Fruit fly (Drosophila melanogaster) whole organism, embryonic: ENCODE measurements around the gene DCTN5-p25.

Experiments used
- CG10654 ChIP-seq: fragments of 200-800 bp; sonication (Bioruptor generic); optimal IDR thresholded peaks from 2 replicates; lab custom pipeline; 2016; ENCODE audit warnings: missing biosample characterization, missing genetic modification characterization
- CG10959 ChIP-seq: fragments of 200-800 bp; sonication (Bioruptor generic); IDR thresholded peaks from 2 replicates; pipeline ENCODE4 v1.3.6; 2022; ENCODE audit warnings: missing biosample characterization, missing genetic modification characterization
- CG10979 ChIP-seq: fragments of 200-800 bp; sonication (Bioruptor generic); optimal IDR thresholded peaks from 2 replicates; lab custom pipeline; 2018; ENCODE audit warnings: missing biosample characterization, mild to moderate bottlenecking, missing genetic modification characterization, moderate library complexity
- CG11398 ChIP-seq: fragments of 200-800 bp; sonication (Bioruptor generic); optimal IDR thresholded peaks from 2 replicates; lab custom pipeline; 2016; ENCODE audit warnings: missing biosample characterization, missing genetic modification characterization
- CG11504 ChIP-seq: fragments of 200-800 bp; sonication (Bioruptor generic); optimal IDR thresholded peaks from 3 replicates; lab custom pipeline; 2019; ENCODE audit warnings: missing biosample characterization, mild to moderate bottlenecking, missing genetic modification characterization, moderate library complexity
- CG12104 ChIP-seq: fragments of 200-800 bp; sonication (Bioruptor generic); optimal IDR thresholded peaks from 3 replicates; lab custom pipeline; 2016; ENCODE audit warnings: missing biosample characterization, missing genetic modification characterization
- CG1233 ChIP-seq: fragments of 200-800 bp; sonication (Bioruptor generic); optimal IDR thresholded peaks from 4 replicates; lab custom pipeline; 2018; ENCODE audit warnings: missing biosample characterization, mild to moderate bottlenecking, missing genetic modification characterization
- CG12391 ChIP-seq: fragments of 200-800 bp; sonication (Bioruptor generic); optimal IDR thresholded peaks from 3 replicates; lab custom pipeline; 2018; ENCODE audit warnings: missing biosample characterization, mild to moderate bottlenecking, missing genetic modification characterization, moderate library complexity
- CG13424 ChIP-seq: fragments of 200-800 bp; sonication (Bioruptor generic); optimal IDR thresholded peaks from 2 replicates; lab custom pipeline; 2019; ENCODE audit warnings: missing biosample characterization, mild to moderate bottlenecking, missing genetic modification characterization, moderate library complexity
- CG1602 ChIP-seq: fragments of 200-800 bp; sonication (Bioruptor generic); optimal IDR thresholded peaks from 3 replicates; lab custom pipeline; 2016; ENCODE audit warnings: missing biosample characterization, missing genetic modification characterization
- CG18476 ChIP-seq: fragments of 200-800 bp; sonication (Bioruptor generic); optimal IDR thresholded peaks from 2 replicates; lab custom pipeline; 2016; ENCODE audit warnings: missing biosample characterization, mild to moderate bottlenecking, missing genetic modification characterization
- CG2678 ChIP-seq: fragments of 200-800 bp; sonication (Bioruptor generic); optimal IDR thresholded peaks from 3 replicates; lab custom pipeline; 2019; ENCODE audit warnings: missing biosample characterization, mild to moderate bottlenecking, missing genetic modification characterization, moderate library complexity
- CG30403 ChIP-seq: fragments of 200-800 bp; sonication (Bioruptor generic); optimal IDR thresholded peaks from 3 replicates; lab custom pipeline; 2016; ENCODE audit warnings: missing biosample characterization, missing genetic modification characterization
- CG4282 ChIP-seq: fragments of 200-800 bp; sonication (Bioruptor generic); optimal IDR thresholded peaks from 2 replicates; lab custom pipeline; 2016; ENCODE audit warnings: missing biosample characterization, missing genetic modification characterization
- CG4707 ChIP-seq: fragments of 200-800 bp; sonication (Bioruptor generic); optimal IDR thresholded peaks from 2 replicates; lab custom pipeline; 2018; ENCODE audit warnings: missing biosample characterization, mild to moderate bottlenecking, missing genetic modification characterization, moderate library complexity
- CG4730 ChIP-seq: fragments of 200-800 bp; sonication (Bioruptor generic); IDR thresholded peaks from 2 replicates; pipeline ENCODE4 v1.3.6; 2022; ENCODE audit warnings: missing biosample characterization, missing genetic modification characterization
- CG6689 ChIP-seq: fragments of 200-800 bp; sonication (Bioruptor generic); IDR thresholded peaks from 2 replicates; pipeline ENCODE4 v1.3.6; 2022; ENCODE audit warnings: missing biosample characterization, missing genetic modification characterization
- CG7556 ChIP-seq: fragments of 200-800 bp; sonication (Bioruptor generic); optimal IDR thresholded peaks from 2 replicates; lab custom pipeline; 2017; ENCODE audit warnings: missing biosample characterization, mild to moderate bottlenecking, missing genetic modification characterization
- CG7839 ChIP-seq: fragments of 200-800 bp; sonication (Bioruptor generic); optimal IDR thresholded peaks from 3 replicates; lab custom pipeline; 2018; ENCODE audit warnings: missing biosample characterization, mild to moderate bottlenecking, missing genetic modification characterization, moderate library complexity
- CG8388 ChIP-seq: fragments of 200-800 bp; sonication (Bioruptor generic); optimal IDR thresholded peaks from 2 replicates; lab custom pipeline; 2019; ENCODE audit warnings: missing biosample characterization, mild to moderate bottlenecking, missing genetic modification characterization, moderate library complexity
- CTCF ChIP-seq: fragments of 200-800 bp; sonication (Bioruptor generic); optimal IDR thresholded peaks from 2 replicates; lab custom pipeline; 2017; ENCODE audit warnings: missing biosample characterization, mild to moderate bottlenecking, missing genetic modification characterization, moderate library complexity
- H2.0 ChIP-seq: fragments of 200-800 bp; sonication (Bioruptor generic); IDR thresholded peaks from 2 replicates; pipeline ENCODE4 v1.3.6; 2022; ENCODE audit warnings: missing biosample characterization, missing genetic modification characterization
- Hr3 ChIP-seq: fragments of 200-800 bp; sonication (Bioruptor generic); optimal IDR thresholded peaks from 3 replicates; lab custom pipeline; 2016; ENCODE audit warnings: missing biosample characterization, missing genetic modification characterization
- Hr51 ChIP-seq, 2 experiments: fragments of 200-800 bp; sonication (Bioruptor generic); optimal IDR thresholded peaks; 2 replicates in 1 of 2; 3 replicates in 1 of 2; lab custom pipeline; 2016 to 2018; ENCODE audit warnings: missing biosample characterization in 2 of 2, missing genetic modification characterization in 2 of 2, mild to moderate bottlenecking in 1 of 2, moderate library complexity in 1 of 2
- Lim3 ChIP-seq: fragments of 200-800 bp; sonication (Bioruptor generic); IDR thresholded peaks from 2 replicates; pipeline ENCODE4 v1.3.6; 2022; ENCODE audit warnings: missing biosample characterization, missing genetic modification characterization
- Mrtf ChIP-seq: fragments of 200-800 bp; sonication (Bioruptor generic); IDR thresholded peaks from 3 replicates; pipeline ENCODE4 v1.3.6; 2022; ENCODE audit warnings: missing biosample characterization, missing genetic modification characterization
- Oli ChIP-seq: fragments of 200-800 bp; sonication (Bioruptor generic); optimal IDR thresholded peaks from 2 replicates; lab custom pipeline; 2018; ENCODE audit warnings: missing biosample characterization, mild to moderate bottlenecking, missing genetic modification characterization, moderate library complexity
- Ptx1 ChIP-seq: fragments of 200-800 bp; sonication (Bioruptor generic); IDR thresholded peaks from 2 replicates; pipeline ENCODE4 v1.3.6; 2022; ENCODE audit warnings: missing biosample characterization, missing genetic modification characterization
- Sox100B ChIP-seq: fragments of 200-800 bp; sonication (Bioruptor generic); optimal IDR thresholded peaks from 3 replicates; lab custom pipeline; 2018; ENCODE audit warnings: missing biosample characterization, mild to moderate bottlenecking, missing genetic modification characterization
- Sox102F ChIP-seq: fragments of 200-800 bp; sonication (Bioruptor generic); optimal IDR thresholded peaks from 2 replicates; lab custom pipeline; 2018; ENCODE audit warnings: missing biosample characterization, mild to moderate bottlenecking, missing genetic modification characterization, moderate library complexity
- Ssrp ChIP-seq: fragments of 200-800 bp; sonication (Bioruptor generic); optimal IDR thresholded peaks from 2 replicates; lab custom pipeline; 2018; ENCODE audit warnings: missing biosample characterization, mild to moderate bottlenecking, missing genetic modification characterization, moderate library complexity
- dmrt99B ChIP-seq: fragments of 200-800 bp; sonication (Bioruptor generic); optimal IDR thresholded peaks from 2 replicates; lab custom pipeline; 2018; ENCODE audit warnings: missing biosample characterization, mild to moderate bottlenecking, missing genetic modification characterization, moderate library complexity
- fd96Cb ChIP-seq: fragments of 200-800 bp; sonication (Bioruptor generic); optimal IDR thresholded peaks from 2 replicates; lab custom pipeline; 2018; ENCODE audit warnings: missing biosample characterization, mild to moderate bottlenecking, missing genetic modification characterization, moderate library complexity
- ftz-f1 ChIP-seq: fragments of 200-800 bp; sonication (Bioruptor generic); optimal IDR thresholded peaks from 2 replicates; lab custom pipeline; 2016; ENCODE audit warnings: missing biosample characterization, missing genetic modification characterization
- gem ChIP-seq: fragments of 200-800 bp; sonication (Bioruptor generic); optimal IDR thresholded peaks from 2 replicates; lab custom pipeline; 2019; ENCODE audit warnings: missing biosample characterization, mild to moderate bottlenecking, missing genetic modification characterization, moderate library complexity
- grau ChIP-seq: fragments of 200-800 bp; optimal IDR thresholded peaks from 3 replicates; lab custom pipeline; 2019; ENCODE audit warnings: missing biosample characterization, mild to moderate bottlenecking, missing genetic modification characterization, moderate library complexity
- hkb ChIP-seq, 2 experiments: fragments of 200-800 bp in 1 of 2; fragments of >200 bp in 1 of 2; sonication (Bioruptor generic) in 1 of 2; IDR thresholded peaks in 1 of 2; optimal IDR thresholded peaks in 1 of 2; 2 replicates each; pipeline versions ENCODE4 v1.3.6 to Lab custom; 2017 to 2022; ENCODE audit warnings: missing biosample characterization in 1 of 2, missing genetic modification characterization in 1 of 2
- lilli ChIP-seq: fragments of 200-800 bp; sonication (Bioruptor generic); optimal IDR thresholded peaks from 3 replicates; lab custom pipeline; 2016; ENCODE audit warnings: missing biosample characterization, missing genetic modification characterization
- nmo ChIP-seq: fragments of 200-800 bp; sonication (Bioruptor generic); optimal IDR thresholded peaks from 2 replicates; lab custom pipeline; 2018; ENCODE audit warnings: missing biosample characterization, mild to moderate bottlenecking, missing genetic modification characterization, moderate library complexity
- odd ChIP-seq: fragments of 200-800 bp; sonication (Bioruptor generic); optimal IDR thresholded peaks from 2 replicates; lab custom pipeline; 2017; ENCODE audit warnings: missing biosample characterization, mild to moderate bottlenecking, missing genetic modification characterization
- phol ChIP-seq: fragments of 200-800 bp; sonication (Bioruptor generic); optimal IDR thresholded peaks from 3 replicates; lab custom pipeline; 2018; ENCODE audit warnings: missing biosample characterization, mild to moderate bottlenecking, missing genetic modification characterization, moderate library complexity
- prd ChIP-seq, 3 experiments: fragments of >200 bp in 2 of 3; fragments of 200-800 bp in 1 of 3; sonication (Bioruptor generic) in 1 of 3; optimal IDR thresholded peaks in 2 of 3; IDR thresholded peaks in 1 of 3; 2 replicates in 2 of 3; 3 replicates in 1 of 3; pipeline versions ENCODE4 v1.3.6 to Lab custom; 2017 to 2022; ENCODE audit warnings: missing biosample characterization in 1 of 3, missing genetic modification characterization in 1 of 3
- pros ChIP-seq: fragments of 200-800 bp; sonication (Bioruptor generic); optimal IDR thresholded peaks from 3 replicates; lab custom pipeline; 2019; ENCODE audit warnings: missing biosample characterization, mild to moderate bottlenecking, missing genetic modification characterization, moderate library complexity
- salm ChIP-seq: fragments of 200-800 bp; sonication (Bioruptor generic); optimal IDR thresholded peaks from 2 replicates; lab custom pipeline; 2018; ENCODE audit warnings: missing biosample characterization, mild to moderate bottlenecking, missing genetic modification characterization

Gene DCTN5-p25

DNA sequence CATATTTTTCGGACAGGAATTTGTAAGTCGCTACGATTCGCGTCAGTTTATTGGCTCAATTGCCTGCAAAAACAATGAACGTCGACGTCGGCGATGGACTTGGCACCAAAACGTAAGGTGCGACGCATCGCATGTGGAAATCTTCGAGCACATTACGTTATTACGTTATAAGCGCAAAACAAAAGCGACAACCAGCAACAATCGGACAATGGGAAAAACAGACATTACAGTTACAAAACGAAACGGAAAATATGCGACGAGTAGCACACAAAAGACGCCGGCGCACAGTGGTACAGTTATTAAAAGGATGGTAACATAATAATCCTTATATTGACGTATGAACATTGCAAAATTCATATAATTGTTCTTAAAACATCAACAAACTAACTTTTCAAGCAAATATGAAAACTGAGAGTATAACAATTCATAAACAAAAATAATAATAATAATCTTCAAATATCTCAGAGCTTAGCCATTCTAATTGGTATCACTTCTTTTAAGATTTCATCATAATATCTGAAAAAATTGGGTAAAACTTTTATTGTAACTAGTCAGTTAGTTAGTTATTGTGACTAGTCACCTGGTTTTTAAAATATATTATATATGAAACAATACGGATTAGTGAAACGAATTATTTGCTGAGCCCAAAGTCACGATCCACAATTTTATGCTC lies 10.6 kb upstream of the DCTN5-p25 start (continued):
- TF ChIP-seq CG10979 (tag; lab: Kevin White, UChicago) (peak; percentile 1), hkb (optimal IDR thresholded peaks at IDR 0.05; lab: Kevin White, UChicago) (no peak), hkb (GFP tag; IDR thresholded peaks at IDR 0.05; lab: Robert Waterston, UW) (peak; percentile 7; the same call in 1 of the 2 replicates), prd (optimal IDR thresholded peaks at IDR 0.05; lab: Kevin White, UChicago) (no peak), prd (GFP tag; IDR thresholded peaks at IDR 0.05; lab: Robert Waterston, UW) (no peak), CG11504 (tag; lab: Kevin White, UChicago) (peak; percentile 68), nmo (peak; percentile 32), CTCF (peak; percentile 58), CG8388 (GFP tag; lab: Kevin White, UChicago) (peak; percentile 8), CG4282 (GFP tag; lab: Kevin White, UChicago) (no peak), CG13424 (tag; lab: Kevin White, UChicago) (peak; percentile 23), CG6689 (peak; percentile 32; the same call in 1 of the 2 replicates), CG4730 (GFP tag; lab: Robert Waterston, UW) (no peak), Sox102F (GFP tag; lab: Kevin White, UChicago) (peak; percentile 52), CG11398 (GFP tag; lab: Kevin White, UChicago) (no peak), gem (tag; lab: Kevin White, UChicago) (peak; percentile 69), Sox100B (GFP tag; lab: Kevin White, UChicago) (peak; percentile 27), CG1602 (GFP tag; lab: Kevin White, UChicago) (peak; percentile 19), Oli (tag; lab: Kevin White, UChicago) (peak; percentile 23), CG2678 (peak; percentile 15), Ssrp (peak; percentile 29), ftz-f1 (GFP tag; lab: Kevin White, UChicago) (no peak), Hr3 (GFP tag; lab: Kevin White, UChicago) (peak; percentile 45), grau (tag; lab: Kevin White, UChicago) (peak; percentile 32), CG7556 (GFP tag; lab: Kevin White, UChicago) (peak; percentile 46), CG7839 (peak; percentile 48), odd (GFP tag; lab: Kevin White, UChicago) (peak; percentile 13), Hr51 (GFP tag; optimal IDR thresholded peaks at IDR 0.05; lab: Kevin White, UChicago) (peak in 1 of 2 experiments; percentile 62), CG10959 (GFP tag; lab: Robert Waterston, UW) (no peak), CG18476 (GFP tag; lab: Kevin White, UChicago) (no peak), CG30403 (GFP tag; lab: Kevin White, UChicago) (peak; percentile 28), pros (GFP tag; lab: Kevin White, UChicago) (no peak), CG12104 (GFP tag; lab: Kevin White, UChicago) (peak; percentile 14), Mrtf (GFP tag; lab: Robert Waterston, UW) (no peak), H2.0 (GFP tag; lab: Robert Waterston, UW) (no peak), Lim3 (GFP tag; lab: Robert Waterston, UW) (no peak), CG10654 (no peak), CG1233 (no peak), salm (no peak), dmrt99B (tag; lab: Kevin White, UChicago) (peak; percentile 35), lilli (GFP tag; lab: Kevin White, UChicago) (no peak), CG4707 (GFP tag; lab: Kevin White, UChicago) (no peak), CG12391 (tag; lab: Kevin White, UChicago) (peak; percentile 36), Ptx1 (GFP tag; lab: Robert Waterston, UW) (peak; percentile 16; the same call in 1 of the 2 replicates), phol (tag; lab: Kevin White, UChicago) (peak; percentile 40), fd96Cb (tag; lab: Kevin White, UChicago) (peak; percentile 8)
